Worm (Caenorhabditis elegans) whole organism, early embryonic: ENCODE measurements around the gene Y75B8A.13.

Experiments
- B0310.2 ChIP-seq: sonication (generic microtip); optimal IDR thresholded peaks from 2 replicates; lab custom pipeline; 2016; ENCODE audit warnings: mild to moderate bottlenecking, missing genetic modification characterization, missing compliant biosample characterization
- F13C5.2 ChIP-seq: sonication (generic microtip); optimal IDR thresholded peaks from 2 replicates; lab custom pipeline; 2017; ENCODE audit warnings: mild to moderate bottlenecking, missing genetic modification characterization, inconsistent platforms, missing compliant biosample characterization
- aly-1 ChIP-seq: sonication (generic microtip); optimal IDR thresholded peaks from 2 replicates; lab custom pipeline; 2016; ENCODE audit warnings: missing genetic modification characterization, missing compliant biosample characterization
- ama-1 ChIP-seq: fragments of 150-350 bp; optimal IDR thresholded peaks from 2 replicates; lab custom pipeline; 2014
- ceh-13 ChIP-seq: fragments of 200-800 bp; sonication (Bioruptor generic); optimal IDR thresholded peaks from 2 replicates; lab custom pipeline; 2018; ENCODE audit warnings: mild to moderate bottlenecking, missing genetic modification characterization, missing compliant biosample characterization
- ceh-36 ChIP-seq: sonication (generic microtip); optimal IDR thresholded peaks from 2 replicates; lab custom pipeline; 2016; ENCODE audit warnings: missing genetic modification characterization, inconsistent platforms, missing compliant biosample characterization
- ets-7 ChIP-seq: sonication (generic microtip); optimal IDR thresholded peaks from 2 replicates; lab custom pipeline; 2016; ENCODE audit warnings: missing genotype, missing genetic modification characterization, missing compliant biosample characterization
- flt-1 ChIP-seq: fragments of 200-800 bp; sonication (Bioruptor generic); IDR thresholded peaks from 2 replicates; pipeline ENCODE4 v1.3.6; 2022; ENCODE audit warnings: missing genetic modification characterization, missing compliant biosample characterization
- hmbx-1 ChIP-seq: sonication (generic microtip); optimal IDR thresholded peaks from 2 replicates; lab custom pipeline; 2016; ENCODE audit warnings: mild to moderate bottlenecking, missing genetic modification characterization, missing compliant biosample characterization
- hmg-4 ChIP-seq: fragments of 200-800 bp; sonication (Bioruptor generic); optimal IDR thresholded peaks from 2 replicates; lab custom pipeline; 2018; ENCODE audit warnings: mild to moderate bottlenecking, missing genetic modification characterization, missing compliant biosample characterization
- hnd-1 ChIP-seq: sonication (generic microtip); optimal IDR thresholded peaks from 2 replicates; lab custom pipeline; 2016; ENCODE audit warnings: missing genetic modification characterization, missing compliant biosample characterization
- pes-1 ChIP-seq: fragments of 200-800 bp; sonication (Bioruptor generic); IDR thresholded peaks from 2 replicates; pipeline ENCODE4 v1.3.6; 2022; ENCODE audit warnings: missing genetic modification reagents, missing genetic modification characterization, missing compliant biosample characterization
- scrt-1 ChIP-seq: fragments of 200-800 bp; sonication (Bioruptor generic); IDR thresholded peaks from 2 replicates; pipeline ENCODE4 v1.3.6; 2022; ENCODE audit warnings: missing genetic modification characterization, missing compliant biosample characterization
- sea-1 ChIP-seq: fragments of 200-800 bp; sonication (Bioruptor generic); conservative IDR thresholded peaks from 2 replicates; pipeline ENCODE4 v1.3.6; 2022; ENCODE audit warnings: missing genetic modification characterization, missing compliant biosample characterization
- tbx-11 ChIP-seq: fragments of 200-800 bp; sonication (Bioruptor generic); IDR thresholded peaks from 2 replicates; pipeline ENCODE4 v1.3.6; 2022; ENCODE audit warnings: missing genetic modification characterization, missing compliant biosample characterization
- tbx-37 ChIP-seq: fragments of 200-800 bp; sonication (Bioruptor generic); conservative IDR thresholded peaks from 2 replicates; pipeline ENCODE4 v1.3.6; 2022; ENCODE audit warnings: missing genetic modification reagents, missing genetic modification characterization, missing compliant biosample characterization
- tra-4 ChIP-seq: sonication (generic microtip); optimal IDR thresholded peaks from 2 replicates; lab custom pipeline; 2017; ENCODE audit warnings: missing genetic modification characterization, missing compliant biosample characterization

Y75B8A.13 gene

ce11 chrIII:12235914-12236313, 20.4 kb upstream of the Y75B8A.13 start, which contains the start of the genes grl-15 and fbxa-89:
Gene grl-15, minus strand, starts transcription at chrIII:12236014.
Gene fbxa-89, plus strand, starts transcription at chrIII:12236184.
- TF ChIP-seq tra-4 (tag; lab: Kevin White, UChicago), result no peak
- no peak for TF ChIP-seq tbx-11
- TF ChIP-seq tbx-37, result no peak
- no peak for TF ChIP-seq F13C5.2 (tag; lab: Kevin White, UChicago)
- no peak for TF ChIP-seq hnd-1 (tag; lab: Kevin White, UChicago)
- TF ChIP-seq sea-1 (GFP tag; lab: Robert Waterston, UW), result no peak

ce11 chrIII:12235359-12235758, 19.9 kb upstream of the Y75B8A.13 start:
- TF ChIP-seq ets-7 (tag; lab: Kevin White, UChicago) (no peak), F13C5.2 (tag; lab: Kevin White, UChicago) (no peak)

DNA sequence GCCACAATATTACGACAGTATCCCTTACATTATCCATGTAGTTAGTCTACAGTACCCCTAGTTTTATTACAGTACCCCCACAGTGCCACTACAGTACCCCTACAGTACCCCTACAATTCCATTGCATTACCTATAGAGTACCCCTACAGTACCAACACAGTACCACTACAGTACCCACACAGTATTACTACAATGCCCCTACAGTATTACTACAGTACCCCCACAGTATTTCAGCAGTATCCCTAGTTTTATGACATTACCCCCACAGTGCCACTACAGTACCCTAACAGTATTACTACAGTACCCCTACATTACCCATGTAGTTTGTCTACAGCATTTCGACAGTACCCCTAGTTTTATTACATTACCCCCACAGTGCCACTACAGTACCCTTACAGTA, 18.0 kb upstream of the Y75B8A.13 start:
- TF ChIP-seq flt-1 (GFP tag; lab: Robert Waterston, UW) (no peak), ceh-13 (GFP tag; lab: Kevin White, UChicago) (no peak), hnd-1 (tag; lab: Kevin White, UChicago) (no peak), aly-1 (tag; lab: Kevin White, UChicago) (no peak), scrt-1 (GFP tag; lab: Robert Waterston, UW) (no peak), ets-7 (tag; lab: Kevin White, UChicago) (no peak), ama-1 (lab: Kevin White, UChicago) (no peak), tbx-37 (no peak), B0310.2 (tag; lab: Kevin White, UChicago) (no peak), pes-1 (no peak), tbx-11 (no peak), sea-1 (GFP tag; lab: Robert Waterston, UW) (no peak), F13C5.2 (tag; lab: Kevin White, UChicago) (no peak), hmbx-1 (tag; lab: Kevin White, UChicago) (no peak), hmg-4 (GFP tag; lab: Kevin White, UChicago) (no peak), tra-4 (tag; lab: Kevin White, UChicago) (no peak), ceh-36 (no peak)

ce11 chrIII:12231539-12231938, 16.0 kb upstream of the Y75B8A.13 start:
- TF ChIP-seq sea-1 (GFP tag; lab: Robert Waterston, UW) (no peak), scrt-1 (GFP tag; lab: Robert Waterston, UW) (no peak), hnd-1 (tag; lab: Kevin White, UChicago) (no peak)

DNA sequence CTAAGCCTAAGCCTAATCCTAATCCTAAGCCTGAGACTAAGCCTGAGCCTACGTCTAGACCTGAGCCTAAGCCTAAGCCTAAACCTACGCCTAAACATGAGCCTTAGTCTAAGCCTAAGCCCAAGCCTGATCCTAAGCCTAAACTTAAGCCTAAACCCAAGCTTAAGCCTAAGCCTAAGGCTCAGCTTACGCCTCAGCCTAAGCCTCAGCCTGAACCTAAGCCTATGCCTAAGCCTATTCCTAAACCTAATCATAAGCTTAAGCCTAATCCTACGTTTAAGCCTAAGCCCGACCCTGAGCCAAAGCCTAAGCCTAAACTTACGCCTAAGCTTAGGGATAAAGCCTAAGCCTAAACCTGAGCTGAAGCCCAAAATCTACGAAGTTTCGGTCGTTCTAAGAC, 14.7 kb upstream of the Y75B8A.13 start:
- TF ChIP-seq scrt-1 (GFP tag; lab: Robert Waterston, UW), result no peak
- TF ChIP-seq ceh-36, result peak; percentile 92

DNA sequence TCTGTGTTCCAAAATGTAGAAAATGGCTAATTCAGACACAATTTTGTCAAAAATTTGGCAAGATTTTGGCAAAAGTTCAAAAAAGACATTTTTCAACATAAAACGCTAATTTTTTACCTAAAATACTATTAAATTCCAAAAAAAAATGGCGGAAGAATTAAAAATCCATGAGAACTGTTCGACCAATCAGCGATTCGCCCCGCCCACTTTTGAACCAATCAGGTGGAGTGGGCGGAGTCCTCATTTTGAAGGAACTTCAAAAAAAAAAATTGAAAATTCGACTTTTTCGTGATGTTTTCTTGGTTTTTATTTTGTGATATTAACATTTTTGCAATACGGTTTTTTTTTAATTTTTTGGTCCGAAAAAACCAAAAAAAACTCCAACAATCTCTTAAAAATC, 12.4 kb upstream of the Y75B8A.13 start:
- TF ChIP-seq tbx-37 (no peak), tbx-11 (no peak), B0310.2 (tag; lab: Kevin White, UChicago) (no peak), ama-1 (lab: Kevin White, UChicago) (no peak), flt-1 (GFP tag; lab: Robert Waterston, UW) (no peak), scrt-1 (GFP tag; lab: Robert Waterston, UW) (no peak), ceh-13 (GFP tag; lab: Kevin White, UChicago) (no peak), F13C5.2 (tag; lab: Kevin White, UChicago) (no peak), ets-7 (tag; lab: Kevin White, UChicago) (no peak), hmg-4 (GFP tag; lab: Kevin White, UChicago) (no peak), ceh-36 (no peak), hmbx-1 (tag; lab: Kevin White, UChicago) (no peak), sea-1 (GFP tag; lab: Robert Waterston, UW) (no peak), tra-4 (tag; lab: Kevin White, UChicago) (no peak), pes-1 (no peak), hnd-1 (tag; lab: Kevin White, UChicago) (no peak)

ce11 chrIII:12226089-12226682, 10.7 kb upstream of the Y75B8A.13 start, which contains the start of the genes Y75B8A.18 and Y75B8A.19:
Gene Y75B8A.18, minus strand, starts transcription at chrIII:12226230.
Gene Y75B8A.19, plus strand, starts transcription at chrIII:12226632.
- no peak for TF ChIP-seq ceh-36
- no peak for TF ChIP-seq tbx-11
- no peak for TF ChIP-seq hmg-4 (GFP tag; lab: Kevin White, UChicago)
- no peak for TF ChIP-seq B0310.2 (tag; lab: Kevin White, UChicago)
- TF ChIP-seq F13C5.2 (tag; lab: Kevin White, UChicago), result no peak
- no peak for TF ChIP-seq tra-4 (tag; lab: Kevin White, UChicago)
- no peak for TF ChIP-seq sea-1 (GFP tag; lab: Robert Waterston, UW)
- TF ChIP-seq ama-1 (lab: Kevin White, UChicago), result no peak
- TF ChIP-seq ets-7 (tag; lab: Kevin White, UChicago), result no peak
- TF ChIP-seq aly-1 (tag; lab: Kevin White, UChicago), result no peak
- TF ChIP-seq pes-1, result no peak

DNA sequence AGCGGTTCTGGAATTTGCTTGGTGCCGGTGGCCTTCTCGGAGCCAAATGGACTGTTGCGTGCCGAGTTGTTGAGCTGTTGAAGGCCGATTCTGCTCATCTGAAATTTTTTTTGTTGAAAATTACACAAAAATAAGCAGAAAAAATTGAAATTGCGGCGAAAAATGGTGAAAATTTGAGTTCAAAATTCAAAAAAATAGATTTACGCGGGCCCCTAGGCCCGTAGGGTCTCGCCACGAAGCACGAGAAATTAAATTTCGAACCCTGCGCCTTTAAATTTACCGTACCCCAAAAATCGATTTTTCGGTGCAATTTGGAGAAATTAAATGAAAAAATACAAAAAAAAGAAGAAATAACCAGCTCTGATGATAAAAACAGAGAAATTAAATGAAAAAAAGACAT, 9.7 kb upstream of the Y75B8A.13 start, which contains the start of gene gmn-1:
Gene gmn-1 (minus strand): TSS at position 98 of the 400 bp plus-strand sequence.
- TF ChIP-seq pes-1 (peak; percentile 13; the same call in 1 of the 2 replicates), ceh-36 (no peak)
